Fruit fly (Drosophila melanogaster): ENCODE results near the gene CG10098.
A peak's percentile ranks its signal among the peaks of the same experiment; 100 is the strongest.

Gene CG10098

DNA sequence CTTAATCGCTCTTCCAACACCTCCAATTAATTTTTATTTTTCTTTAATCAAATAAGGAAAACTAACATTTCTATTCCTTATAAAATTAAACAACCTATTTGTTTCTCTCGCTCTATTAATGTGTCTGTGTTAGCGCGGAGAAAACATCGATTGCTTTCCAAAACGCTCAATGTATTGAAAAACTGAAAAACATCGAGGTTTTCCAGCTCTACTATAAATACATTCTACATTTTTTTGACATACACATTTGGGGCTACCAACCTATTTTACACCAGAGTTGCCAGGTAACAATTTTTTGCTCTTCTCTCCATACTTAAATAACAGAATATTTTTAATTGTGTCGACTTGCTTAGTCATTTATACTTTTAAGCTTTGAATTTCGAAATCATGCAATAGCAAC, 32.4 kb upstream of the CG10098 start (continued):
- TF ChIP-seq slp2 (GFP tag; optimal IDR thresholded peaks at IDR 0.05) (peak; percentile 33), CG13296 (GFP tag; optimal IDR thresholded peaks at IDR 0.05) (peak; percentile 21), CG31388 (GFP tag; optimal IDR thresholded peaks at IDR 0.05) (no peak), p53 (GFP tag; optimal IDR thresholded peaks at IDR 0.05) (no peak), fd64A (GFP tag; optimal IDR thresholded peaks at IDR 0.05) (no peak), da (GFP tag; optimal IDR thresholded peaks at IDR 0.05) (no peak), Blimp-1 (GFP tag; optimal IDR thresholded peaks at IDR 0.05) (no peak), CG11723 (GFP tag; optimal IDR thresholded peaks at IDR 0.05) (no peak), CG6791 (GFP tag; IDR thresholded peaks at IDR 0.05; ENCODE audit: partially characterized antibody) (peak; percentile 87), Scr (GFP tag; IDR thresholded peaks at IDR 0.05; ENCODE audit: partially characterized antibody) (peak; percentile 62), CG11085 (GFP tag; IDR thresholded peaks at IDR 0.05) (no peak), CG18262 (tag; optimal IDR thresholded peaks at IDR 0.05) (no peak), Gsc (GFP tag; IDR thresholded peaks at IDR 0.05) (no peak), CG3847 (GFP tag; IDR thresholded peaks at IDR 0.05) (peak; percentile 43), CG32767 (GFP tag; IDR thresholded peaks at IDR 0.05) (no peak), chm (GFP tag; IDR thresholded peaks at IDR 0.05) (peak; percentile 11; the same call in 1 of the 2 replicates), CG14710 (tag; optimal IDR thresholded peaks at IDR 0.05) (peak; percentile 71), CG7963 (GFP tag; IDR thresholded peaks at IDR 0.05; ENCODE audit: partially characterized antibody) (0 out of 3 replicates have a peak, but pooled peaks have one; percentile 39), Lpt (GFP tag; optimal IDR thresholded peaks at IDR 0.05) (no peak), pzg (GFP tag; optimal IDR thresholded peaks at IDR 0.05) (peak; percentile 50), CG12104 (GFP tag; optimal IDR thresholded peaks at IDR 0.05) (no peak), tll (GFP tag; optimal IDR thresholded peaks at IDR 0.05) (no peak), CG34224 (GFP tag; IDR thresholded peaks at IDR 0.05; ENCODE audit: partially characterized antibody) (peak; percentile 66), ro (GFP tag; IDR thresholded peaks at IDR 0.05) (no peak), Hr39 (optimal IDR thresholded peaks at IDR 0.05) (no peak), Ssrp (tag; optimal IDR thresholded peaks at IDR 0.05) (no peak), gem (tag; optimal IDR thresholded peaks at IDR 0.05) (no peak), CG10274 (GFP tag; optimal IDR thresholded peaks at IDR 0.05) (no peak), jigr1 (GFP tag; IDR thresholded peaks at IDR 0.05) (no peak), Dfd (GFP tag; optimal IDR thresholded peaks at IDR 0.05) (no peak), HmgZ (tag; optimal IDR thresholded peaks at IDR 0.05) (peak; percentile 52), CG4424 (GFP tag; optimal IDR thresholded peaks at IDR 0.05) (peak; percentile 1), Trl (optimal IDR thresholded peaks at IDR 0.05) (no peak), Trl (GFP tag; optimal IDR thresholded peaks at IDR 0.05) (peak; percentile 52), Mad (GFP tag; optimal IDR thresholded peaks at IDR 0.05) (no peak), CG31441 (GFP tag; IDR thresholded peaks at IDR 0.05) (no peak), org-1 (GFP tag; optimal IDR thresholded peaks at IDR 0.05) (no peak), bigmax (GFP tag; optimal IDR thresholded peaks at IDR 0.05) (peak; percentile 8), CG1647 (GFP tag; optimal IDR thresholded peaks at IDR 0.05) (peak; percentile 32), phol (tag; optimal IDR thresholded peaks at IDR 0.05) (peak; percentile 37), so (GFP tag; IDR thresholded peaks at IDR 0.05) (no peak), CG4328 (GFP tag; optimal IDR thresholded peaks at IDR 0.05) (no peak), insv (GFP tag; optimal IDR thresholded peaks at IDR 0.05) (peak in 1 of 2 experiments; percentile 31), CG42726 (GFP tag; IDR thresholded peaks at IDR 0.05; ENCODE audit: partially characterized antibody) (peak; percentile 59; the same call in 1 of the 2 replicates), CG12942 (GFP tag; optimal IDR thresholded peaks at IDR 0.05) (no peak), Hmx (GFP tag; optimal IDR thresholded peaks at IDR 0.05) (no peak), CG4617 (GFP tag; optimal IDR thresholded peaks at IDR 0.05; ENCODE audit: borderline replicate concordance) (peak; percentile 24), Fer1 (GFP tag; optimal IDR thresholded peaks at IDR 0.05) (no peak), CG34422 (GFP tag; IDR thresholded peaks at IDR 0.05) (peak; percentile 20; the same call in 1 of the 3 replicates), CkIIα-i1 (GFP tag; IDR thresholded peaks at IDR 0.05) (no peak), CTCF (GFP tag; optimal IDR thresholded peaks at IDR 0.05) (peak; percentile 75), mam (GFP tag; optimal IDR thresholded peaks at IDR 0.05) (peak; percentile 47)
